Fruit fly (Drosophila melanogaster) whole organism, adult: ENCODE data around the gene CG46463.

Experiments
- CG11617 ChIP-seq: fragments of 200-800 bp; sonication (Bioruptor generic); optimal IDR thresholded peaks from 2 replicates; lab custom pipeline; 2017; ENCODE audit warnings: mild to moderate bottlenecking, missing biosample characterization, missing genetic modification reagents, missing genetic modification characterization
- CG12768 ChIP-seq: fragments of 200-800 bp; sonication (Bioruptor generic); optimal IDR thresholded peaks from 2 replicates; lab custom pipeline; 2017; ENCODE audit warnings: missing biosample characterization, missing genetic modification characterization, mild to moderate bottlenecking, moderate library complexity, missing genetic modification reagents
- CG1620 ChIP-seq: fragments of 200-800 bp; sonication (Bioruptor generic); optimal IDR thresholded peaks from 2 replicates; lab custom pipeline; 2016; ENCODE audit warnings: missing biosample characterization, missing genetic modification characterization
- CG33017 ChIP-seq: fragments of 200-800 bp; sonication (Bioruptor generic); optimal IDR thresholded peaks from 2 replicates; lab custom pipeline; 2018; ENCODE audit warnings: missing biosample characterization, mild to moderate bottlenecking, missing genetic modification characterization, moderate library complexity
- CG7045 ChIP-seq: fragments of 200-800 bp; sonication (Bioruptor generic); optimal IDR thresholded peaks from 2 replicates; lab custom pipeline; 2017; ENCODE audit warnings: missing biosample characterization, mild to moderate bottlenecking, missing genetic modification characterization
- Clk ChIP-seq: fragments of 200-800 bp; sonication (Bioruptor generic); optimal IDR thresholded peaks from 2 replicates; lab custom pipeline; 2017; ENCODE audit warnings: missing biosample characterization, missing genetic modification characterization
- Mnt ChIP-seq: fragments of 200-800 bp; sonication (Bioruptor generic); optimal IDR thresholded peaks from 2 replicates; lab custom pipeline; 2016; ENCODE audit warnings: missing biosample characterization, mild to moderate bottlenecking, missing genetic modification characterization
- toe ChIP-seq: fragments of 200-800 bp; sonication (Bioruptor generic); optimal IDR thresholded peaks from 2 replicates; lab custom pipeline; 2016; ENCODE audit warnings: missing biosample characterization, missing genetic modification characterization

DNA sequence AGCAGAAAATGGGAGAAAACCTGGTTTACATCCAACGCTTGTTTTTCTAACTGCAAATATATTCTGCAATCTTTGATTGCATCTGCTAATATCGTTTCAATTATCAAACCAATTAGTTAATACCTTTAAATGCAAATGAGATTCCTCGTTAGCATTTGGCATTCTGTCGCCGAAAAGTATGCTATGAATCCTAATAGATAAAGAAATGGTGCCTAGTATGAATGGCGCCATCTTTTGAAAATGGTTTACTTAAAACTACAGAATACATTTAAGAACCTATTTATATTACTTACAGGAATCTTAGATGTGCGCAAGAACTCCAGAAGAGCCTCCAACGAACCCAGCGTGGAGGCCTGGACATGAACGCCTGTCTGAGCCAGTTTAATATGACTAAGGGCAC is 4.2 kb upstream of the CG46463 start:
- TF ChIP-seq toe (GFP tag; lab: Kevin White, UChicago) (no peak), CG1620 (GFP tag; lab: Kevin White, UChicago) (no peak), Mnt (GFP tag; lab: Kevin White, UChicago) (no peak), CG33017 (tag; lab: Kevin White, UChicago) (no peak), CG7045 (GFP tag; lab: Kevin White, UChicago) (no peak), Clk (no peak), CG11617 (GFP tag; lab: Kevin White, UChicago) (no peak), CG12768 (GFP tag; lab: Kevin White, UChicago) (no peak)
